Worm (Caenorhabditis elegans): ENCODE results near the gene pkc-3.

pkc-3 gene

ce11 chrII:5373275-5374047 lies 6.4 kb upstream of the pkc-3 start, which contains the start of the genes agt-2 and F09E5.3:
TSS of gene agt-2 (minus strand) at chrII:5373827.
TSS of gene F09E5.3 (plus strand) at chrII:5373997.
- TF ChIP-seq him-1 (tag; optimal IDR thresholded peaks at IDR 0.05) (no peak), W03F9.2 (tag; optimal IDR thresholded peaks at IDR 0.05) (peak; percentile 89)

ce11 chrII:5374967-5375366 lies 4.9 kb upstream of the pkc-3 start, which contains the start of gene algn-2:
TSS of gene algn-2 (plus strand) at chrII:5375267.
- TF ChIP-seq dao-5 (tag; optimal IDR thresholded peaks at IDR 0.05) (no peak), him-1 (tag; optimal IDR thresholded peaks at IDR 0.05) (no peak), W03F9.2 (tag; optimal IDR thresholded peaks at IDR 0.05) (no peak)

DNA sequence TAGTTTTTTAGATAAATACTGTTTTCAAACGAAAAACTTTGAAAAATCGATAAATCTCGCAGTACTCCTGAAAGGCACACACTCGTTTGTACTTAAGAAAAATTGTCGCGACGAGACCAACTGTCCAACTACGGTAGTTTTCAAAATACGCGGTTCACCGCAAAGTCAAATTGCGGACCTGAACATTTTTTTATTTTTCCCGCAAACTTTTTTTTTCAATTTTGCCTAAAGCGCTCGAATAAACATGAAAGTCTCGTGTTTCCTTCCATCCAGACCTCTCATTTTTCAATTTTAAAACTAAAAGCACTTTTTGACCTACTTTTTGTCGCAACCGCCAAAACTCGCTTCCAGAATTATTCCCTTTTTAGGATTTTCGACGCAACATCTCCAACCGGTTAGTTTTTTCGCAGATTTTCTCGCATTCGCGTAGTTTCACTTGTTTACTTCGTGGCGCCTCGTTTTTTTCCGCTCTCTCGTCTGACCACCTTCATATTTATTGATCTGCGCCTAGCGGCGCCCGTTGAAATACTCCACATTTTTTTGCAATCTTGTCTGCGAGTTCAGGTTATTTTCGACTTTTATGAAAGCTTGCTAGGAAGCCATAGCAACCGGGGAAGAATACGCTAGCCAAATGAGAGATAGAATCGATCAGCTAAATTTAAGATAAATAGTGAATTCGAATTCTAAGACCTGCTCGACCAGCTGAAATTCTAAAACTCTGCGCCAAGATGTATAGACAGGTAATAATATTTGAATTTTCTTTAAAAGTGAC lies 2.2 kb upstream of the pkc-3 start, which contains the start of gene prdx-2:
prdx-2 (plus strand) TSS at position 729 of the 772 bp plus-strand sequence.
- TF ChIP-seq W03F9.2 (tag; optimal IDR thresholded peaks at IDR 0.05) = no peak
- TF ChIP-seq him-1 (tag; optimal IDR thresholded peaks at IDR 0.05) = no peak
- no peak for TF ChIP-seq dao-5 (tag; optimal IDR thresholded peaks at IDR 0.05)

- TF ChIP-seq dao-5 (tag; optimal IDR thresholded peaks at IDR 0.05) = no peak
- no peak for TF ChIP-seq him-1 (tag; optimal IDR thresholded peaks at IDR 0.05)
- no peak for TF ChIP-seq W03F9.2 (tag; optimal IDR thresholded peaks at IDR 0.05)
Measured at ce11 chrII:5378239-5378521, 1.6 kb upstream of the pkc-3 start.

- TF ChIP-seq him-1 (tag; optimal IDR thresholded peaks at IDR 0.05) (no peak), dao-5 (tag; optimal IDR thresholded peaks at IDR 0.05) (no peak), W03F9.2 (tag; optimal IDR thresholded peaks at IDR 0.05) (no peak)
Measured at ce11 chrII:5384282-5384681, 4.5 kb downstream of the pkc-3 start.

DNA sequence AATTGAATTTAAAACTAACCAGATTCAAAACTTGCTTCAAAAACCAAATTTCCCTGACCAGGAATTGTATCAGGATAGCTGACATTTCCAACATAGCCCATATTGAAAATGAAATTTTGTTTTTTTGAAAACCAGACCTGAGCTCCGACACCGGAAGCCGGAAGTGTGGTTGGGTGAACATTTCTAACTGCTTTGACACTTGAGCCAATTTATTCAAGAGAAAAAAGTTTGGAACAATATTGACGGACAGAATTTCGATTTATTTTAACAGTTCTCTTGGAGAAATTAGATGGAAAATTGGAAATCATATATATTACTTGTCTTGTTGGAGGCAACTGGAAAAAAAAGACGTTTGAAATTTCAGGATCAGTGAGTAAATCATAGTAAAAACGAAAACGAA lies 7.4 kb downstream of the pkc-3 start, which contains the start of gene ccpp-6:
ccpp-6 (minus strand) TSS at position 101 of the 400 bp plus-strand sequence.
- TF ChIP-seq dao-5 (tag; optimal IDR thresholded peaks at IDR 0.05) (no peak), him-1 (tag; optimal IDR thresholded peaks at IDR 0.05) (no peak), W03F9.2 (tag; optimal IDR thresholded peaks at IDR 0.05) (no peak)

DNA sequence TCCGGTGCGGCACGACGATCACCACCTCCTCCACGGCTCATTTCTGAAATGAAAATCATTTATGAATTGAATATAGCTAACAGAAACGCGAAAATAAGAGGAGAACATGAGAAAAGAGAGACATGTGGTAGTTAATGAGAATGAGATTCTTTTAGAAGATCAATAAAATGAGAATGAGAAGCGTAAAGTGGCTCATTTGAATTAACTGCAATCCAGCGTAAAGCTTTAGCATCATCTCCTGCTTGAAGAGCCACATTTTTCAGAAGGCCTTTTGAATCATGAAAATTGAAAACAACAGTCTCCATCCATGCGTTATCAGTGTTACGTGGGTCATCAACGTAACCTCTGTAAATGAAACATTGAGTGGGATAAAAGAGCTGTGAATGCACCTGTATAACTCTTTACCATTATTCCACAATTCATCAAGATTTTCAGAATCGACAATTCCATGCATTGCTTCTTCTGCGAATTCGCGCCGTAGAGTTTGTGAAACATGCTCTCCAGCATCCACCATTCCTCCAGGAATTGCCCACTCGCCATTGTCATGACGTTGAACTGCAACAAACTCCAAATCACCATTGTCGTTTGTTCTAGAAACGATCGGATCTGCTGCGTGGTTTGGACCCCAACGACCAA lies 9.1 kb downstream of the pkc-3 start, which contains the start of gene rsp-4:
rsp-4 (minus strand) TSS at position 51 of the 636 bp plus-strand sequence.
- TF ChIP-seq dao-5 (tag; optimal IDR thresholded peaks at IDR 0.05) (no peak), W03F9.2 (tag; optimal IDR thresholded peaks at IDR 0.05) (no peak), him-1 (tag; optimal IDR thresholded peaks at IDR 0.05) (no peak)

DNA sequence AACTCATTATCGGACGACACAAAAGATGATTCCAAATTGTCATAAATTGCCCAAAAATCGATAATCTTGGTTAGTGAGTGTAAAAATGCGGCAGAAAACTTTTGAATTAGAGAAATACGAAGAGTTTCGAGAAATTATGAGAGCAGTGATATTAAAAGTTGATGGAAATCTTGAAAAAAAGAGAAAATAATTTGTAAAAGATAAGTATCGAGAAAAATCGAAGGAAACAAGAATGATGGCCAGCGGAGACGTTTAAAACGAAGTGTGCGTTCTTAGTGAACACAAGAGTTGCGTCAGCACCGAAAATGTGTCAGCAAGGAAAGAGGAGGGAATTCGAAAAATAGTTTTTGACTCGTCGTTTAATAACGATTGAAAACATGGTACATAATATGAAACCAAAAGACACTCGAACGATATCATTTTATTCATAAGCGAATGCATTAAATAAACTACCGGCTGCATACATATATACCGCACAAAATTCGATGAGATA lies 10.1 kb downstream of the pkc-3 start, which contains the start of gene ndx-6:
ndx-6 (minus strand) TSS at position 51 of the 493 bp plus-strand sequence.
- peak; percentile 24 for TF ChIP-seq him-1 (tag; optimal IDR thresholded peaks at IDR 0.05)
- TF ChIP-seq dao-5 (tag; optimal IDR thresholded peaks at IDR 0.05) = no peak
- TF ChIP-seq W03F9.2 (tag; optimal IDR thresholded peaks at IDR 0.05) = peak; percentile 72

ce11 chrII:5391447-5391846 lies 11.6 kb downstream of the pkc-3 start:
- no peak for TF ChIP-seq W03F9.2 (tag; optimal IDR thresholded peaks at IDR 0.05)
- TF ChIP-seq dao-5 (tag; optimal IDR thresholded peaks at IDR 0.05) = no peak
- TF ChIP-seq him-1 (tag; optimal IDR thresholded peaks at IDR 0.05) = no peak

- TF ChIP-seq dao-5 (tag; optimal IDR thresholded peaks at IDR 0.05) (no peak), him-1 (tag; optimal IDR thresholded peaks at IDR 0.05) (no peak), W03F9.2 (tag; optimal IDR thresholded peaks at IDR 0.05) (no peak)
Measured at ce11 chrII:5393090-5393489, 13.3 kb downstream of the pkc-3 start, which contains the start of gene brap-2. TSS of gene brap-2 (minus strand) at chrII:5393190.

DNA sequence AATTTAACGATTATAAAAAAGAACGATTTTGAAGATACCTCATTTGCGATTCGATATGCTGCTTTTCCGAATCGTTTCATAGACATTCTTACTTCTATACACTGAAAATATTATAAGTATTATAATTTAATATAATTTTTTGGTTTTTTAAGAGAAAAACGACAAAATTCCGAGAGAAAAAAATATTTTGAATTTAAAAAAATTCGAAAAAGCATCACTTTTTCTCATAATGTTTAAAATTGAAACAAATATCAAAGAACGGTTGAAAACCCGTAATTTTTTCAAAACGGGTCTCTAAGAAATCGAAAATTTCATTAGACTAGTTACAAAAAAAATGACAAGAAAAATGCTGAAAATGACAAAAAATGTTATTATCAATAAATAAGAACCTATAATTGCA lies 15.8 kb downstream of the pkc-3 start, which contains the start of gene pink-1:
pink-1 (minus strand) TSS at position 101 of the 400 bp plus-strand sequence.
- no peak for TF ChIP-seq him-1 (tag; optimal IDR thresholded peaks at IDR 0.05)
- no peak for TF ChIP-seq W03F9.2 (tag; optimal IDR thresholded peaks at IDR 0.05)
- no peak for TF ChIP-seq dao-5 (tag; optimal IDR thresholded peaks at IDR 0.05)

DNA sequence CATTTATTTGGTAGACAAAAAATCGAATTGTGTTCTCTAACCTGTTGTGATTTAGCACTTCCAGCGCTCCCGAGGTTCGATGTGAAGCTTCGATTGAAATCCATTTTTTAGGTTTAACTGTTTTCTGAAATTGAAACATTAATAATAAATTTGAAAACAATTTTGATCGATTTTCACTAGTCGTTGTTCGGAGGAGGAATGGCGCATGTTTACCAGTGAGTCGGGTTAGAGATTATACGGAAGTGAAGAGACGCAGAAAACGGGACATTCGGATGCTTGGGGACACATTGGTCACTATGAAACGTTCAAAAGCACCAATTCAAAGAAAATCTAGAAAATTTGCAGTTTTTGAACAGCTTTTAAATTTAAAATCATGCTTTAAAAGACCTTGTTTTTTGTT lies 19.0 kb downstream of the pkc-3 start, which contains the start of gene fbxl-3:
fbxl-3 (minus strand) TSS at position 124 of the 400 bp plus-strand sequence.
- TF ChIP-seq him-1 (tag; optimal IDR thresholded peaks at IDR 0.05) = no peak
- no peak for TF ChIP-seq dao-5 (tag; optimal IDR thresholded peaks at IDR 0.05)
- TF ChIP-seq W03F9.2 (tag; optimal IDR thresholded peaks at IDR 0.05) = no peak

- TF ChIP-seq him-1 (tag; optimal IDR thresholded peaks at IDR 0.05) = no peak
Measured at ce11 chrII:5399201-5399600, 19.4 kb downstream of the pkc-3 start, which contains the start of gene mog-5. TSS of gene mog-5 (plus strand) at chrII:5399538.
